Fruit fly (Drosophila melanogaster): Measurements from ENCODE around the gene CG8128.

DNA sequence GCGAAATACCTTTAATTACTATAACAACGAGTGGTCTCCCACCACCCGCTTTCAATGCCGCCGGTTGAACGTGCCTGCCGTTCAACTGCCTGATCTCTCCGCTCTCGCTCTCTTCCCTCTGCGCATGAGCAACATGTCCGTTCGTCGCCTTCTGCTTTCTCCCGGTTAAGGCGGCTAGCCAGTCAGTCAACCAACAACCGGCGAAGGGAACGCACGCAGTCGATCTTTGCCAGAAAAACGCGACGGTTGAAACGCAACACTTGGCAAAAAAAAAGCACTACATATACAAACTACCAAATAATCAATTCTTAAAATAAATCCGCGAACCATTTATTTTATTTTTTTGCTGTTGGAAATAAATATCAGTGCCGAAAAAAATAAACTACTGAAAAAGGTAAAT is 22.0 kb upstream of the CG8128 start, which contains the start of gene CG12708:
- TF ChIP-seq CG8478 (optimal IDR thresholded peaks at IDR 0.05) (no peak), pan (optimal IDR thresholded peaks at IDR 0.05) (no peak), usp (GFP tag; optimal IDR thresholded peaks at IDR 0.05) (no peak)

Data from whole organism.